Fruit fly (Drosophila melanogaster) whole organism, embryonic: ENCODE data around the gene Glys.

Source experiments
- Abd-B ChIP-seq: fragments of 200-800 bp; sonication (Bioruptor generic); optimal IDR thresholded peaks from 2 replicates; lab custom pipeline; 2018; ENCODE audit warnings: missing biosample characterization, mild to moderate bottlenecking, missing genetic modification characterization, moderate library complexity
- Ada2b ChIP-seq: fragments of 200-800 bp; sonication (Bioruptor generic); IDR thresholded peaks from 2 replicates; pipeline ENCODE4 v1.3.6; 2022; ENCODE audit warnings: missing biosample characterization, missing genetic modification characterization
- Asciz ChIP-seq: fragments of 200-800 bp; sonication (Bioruptor generic); optimal IDR thresholded peaks from 2 replicates; lab custom pipeline; 2017; ENCODE audit warnings: missing biosample characterization, mild to moderate bottlenecking, missing genetic modification characterization, missing genetic modification reagents
- C15 ChIP-seq: fragments of 200-800 bp; sonication (Bioruptor generic); IDR thresholded peaks from 3 replicates; pipeline ENCODE4 v1.3.6; 2022; ENCODE audit warnings: missing biosample characterization, missing genetic modification characterization
- CG1024 ChIP-seq: fragments of 200-800 bp; sonication (Bioruptor generic); IDR thresholded peaks from 2 replicates; pipeline ENCODE4 v1.3.6; 2022; ENCODE audit warnings: missing biosample characterization, missing genetic modification characterization
- CG10543 ChIP-seq: fragments of 200-800 bp; sonication (Bioruptor generic); optimal IDR thresholded peaks from 3 replicates; lab custom pipeline; 2017; ENCODE audit warnings: missing biosample characterization, mild to moderate bottlenecking, missing genetic modification characterization, moderate library complexity
- CG11398 ChIP-seq: fragments of 200-800 bp; sonication (Bioruptor generic); optimal IDR thresholded peaks from 2 replicates; lab custom pipeline; 2016; ENCODE audit warnings: missing biosample characterization, missing genetic modification characterization
- CG12744 ChIP-seq: fragments of 200-800 bp; sonication (Bioruptor generic); optimal IDR thresholded peaks from 2 replicates; lab custom pipeline; 2016; ENCODE audit warnings: missing biosample characterization, missing genetic modification characterization
- CG13624 ChIP-seq: fragments of 200-800 bp; sonication (Bioruptor generic); optimal IDR thresholded peaks from 2 replicates; lab custom pipeline; 2016; ENCODE audit warnings: missing biosample characterization, missing genetic modification characterization
- CG16815 ChIP-seq: fragments of 200-800 bp; sonication (Bioruptor generic); optimal IDR thresholded peaks from 3 replicates; lab custom pipeline; 2017; ENCODE audit warnings: missing biosample characterization, mild to moderate bottlenecking, missing genetic modification characterization
- CG30020 ChIP-seq: fragments of 200-800 bp; optimal IDR thresholded peaks from 2 replicates; lab custom pipeline; 2019; ENCODE audit warnings: missing biosample characterization, mild to moderate bottlenecking, missing genetic modification characterization, moderate library complexity
- CG4328 ChIP-seq: fragments of 200-800 bp; sonication (Bioruptor generic); optimal IDR thresholded peaks from 3 replicates; lab custom pipeline; 2017; ENCODE audit warnings: missing biosample characterization, missing genetic modification reagents, missing genetic modification characterization
- CG6175 ChIP-seq: fragments of 200-800 bp; sonication (Bioruptor generic); IDR thresholded peaks from 3 replicates; pipeline ENCODE4 v1.3.6; 2022; ENCODE audit warnings: missing biosample characterization, missing genetic modification characterization
- CG6254 ChIP-seq: fragments of 200-800 bp; sonication (Bioruptor generic); optimal IDR thresholded peaks from 3 replicates; lab custom pipeline; 2017; ENCODE audit warnings: mild to moderate bottlenecking, missing biosample characterization, missing genetic modification reagents, missing genetic modification characterization
- CG6272 ChIP-seq: fragments of 200-800 bp; sonication (Bioruptor generic); IDR thresholded peaks from 2 replicates; pipeline ENCODE4 v1.3.6; 2022; ENCODE audit warnings: missing biosample characterization, missing genetic modification characterization
- CG6791 ChIP-seq: fragments of 200-800 bp; sonication (Bioruptor generic); IDR thresholded peaks from 3 replicates; pipeline ENCODE4 v1.3.6; 2022; ENCODE audit warnings: missing biosample characterization, missing genetic modification characterization; ENCODE audit not compliant: partially characterized antibody
- CG7987 ChIP-seq: fragments of 200-800 bp; sonication (Bioruptor generic); optimal IDR thresholded peaks from 2 replicates; lab custom pipeline; 2018; ENCODE audit warnings: missing biosample characterization, mild to moderate bottlenecking, missing genetic modification characterization, moderate library complexity
- Doc3 ChIP-seq: fragments of 200-800 bp; sonication (Bioruptor generic); IDR thresholded peaks from 3 replicates; pipeline ENCODE4 v1.3.6; 2022; ENCODE audit warnings: missing biosample characterization, missing genetic modification characterization; ENCODE audit not compliant: partially characterized antibody
- Drgx ChIP-seq: fragments of 200-800 bp; sonication (Bioruptor generic); IDR thresholded peaks from 2 replicates; pipeline ENCODE4 v1.3.6; 2022; ENCODE audit warnings: missing biosample characterization, missing genetic modification characterization
- Fer1 ChIP-seq: fragments of 200-800 bp; sonication (Bioruptor generic); optimal IDR thresholded peaks from 2 replicates; lab custom pipeline; 2017; ENCODE audit warnings: missing biosample characterization, mild to moderate bottlenecking, missing genetic modification characterization
- HLH3B ChIP-seq: fragments of 200-800 bp; sonication (Bioruptor generic); IDR thresholded peaks from 2 replicates; pipeline ENCODE4 v1.3.6; 2022; ENCODE audit warnings: missing biosample characterization, missing genetic modification characterization
- Lhr ChIP-seq: fragments of 200-800 bp; sonication (Bioruptor generic); optimal IDR thresholded peaks from 3 replicates; lab custom pipeline; 2017; ENCODE audit warnings: mild to moderate bottlenecking, missing biosample characterization, missing genetic modification reagents, missing genetic modification characterization
- Mes4 ChIP-seq: fragments of 200-800 bp; sonication (Bioruptor generic); optimal IDR thresholded peaks from 2 replicates; lab custom pipeline; 2016; ENCODE audit warnings: missing biosample characterization, missing genetic modification characterization
- Mrtf ChIP-seq: fragments of 200-800 bp; sonication (Bioruptor generic); IDR thresholded peaks from 3 replicates; pipeline ENCODE4 v1.3.6; 2022; ENCODE audit warnings: missing biosample characterization, missing genetic modification characterization
- NC2α ChIP-seq: fragments of 200-800 bp; sonication (Bioruptor generic); optimal IDR thresholded peaks from 2 replicates; lab custom pipeline; 2016; ENCODE audit warnings: missing biosample characterization, missing genetic modification characterization
- PHDP ChIP-seq: fragments of 200-800 bp; sonication (Bioruptor generic); optimal IDR thresholded peaks from 3 replicates; lab custom pipeline; 2018; ENCODE audit warnings: missing biosample characterization, mild to moderate bottlenecking, missing genetic modification characterization, moderate library complexity
- ab ChIP-seq: fragments of 200-800 bp; sonication (Bioruptor generic); optimal IDR thresholded peaks from 2 replicates; lab custom pipeline; 2016; ENCODE audit warnings: missing biosample characterization, missing genetic modification characterization
- bcd ChIP-seq: fragments of 200-800 bp; sonication (Bioruptor generic); optimal IDR thresholded peaks from 2 replicates; lab custom pipeline; 2017; ENCODE audit warnings: missing biosample characterization, mild to moderate bottlenecking, missing genetic modification characterization
- chn ChIP-seq: fragments of 200-800 bp; sonication (Bioruptor generic); optimal IDR thresholded peaks from 2 replicates; lab custom pipeline; 2016; ENCODE audit warnings: missing biosample characterization, missing genetic modification characterization
- ci ChIP-seq: fragments of 200-800 bp; sonication (Bioruptor generic); IDR thresholded peaks from 3 replicates; pipeline ENCODE4 v1.3.6; 2022; ENCODE audit warnings: missing biosample characterization, missing genetic modification characterization
- da ChIP-seq: fragments of 200-800 bp; sonication (Bioruptor generic); optimal IDR thresholded peaks from 2 replicates; lab custom pipeline; 2016; ENCODE audit warnings: missing biosample characterization, missing genetic modification characterization
- dmrt99B ChIP-seq: fragments of 200-800 bp; sonication (Bioruptor generic); optimal IDR thresholded peaks from 2 replicates; lab custom pipeline; 2018; ENCODE audit warnings: missing biosample characterization, mild to moderate bottlenecking, missing genetic modification characterization, moderate library complexity
- ewg ChIP-seq: fragments of 200-800 bp; sonication (Bioruptor generic); optimal IDR thresholded peaks from 3 replicates; lab custom pipeline; 2017; ENCODE audit warnings: mild to moderate bottlenecking, missing biosample characterization, missing genetic modification reagents, missing genetic modification characterization
- gcm ChIP-seq: fragments of 200-800 bp; sonication (Bioruptor generic); optimal IDR thresholded peaks from 2 replicates; lab custom pipeline; 2019; ENCODE audit warnings: missing biosample characterization, mild to moderate bottlenecking, missing genetic modification characterization, moderate library complexity
- h ChIP-seq: fragments of >200 bp; optimal IDR thresholded peaks from 2 replicates; lab custom pipeline; 2017
- hbn ChIP-seq: fragments of 200-800 bp; sonication (Bioruptor generic); IDR thresholded peaks from 2 replicates; pipeline ENCODE4 v1.3.6; 2022; ENCODE audit warnings: missing biosample characterization, missing genetic modification characterization; ENCODE audit not compliant: partially characterized antibody
- inv ChIP-seq: fragments of 200-800 bp; sonication (Bioruptor generic); IDR thresholded peaks from 2 replicates; pipeline ENCODE4 v1.3.6; 2022; ENCODE audit warnings: missing biosample characterization, missing genetic modification characterization; ENCODE audit not compliant: partially characterized antibody
- nom ChIP-seq: fragments of 200-800 bp; sonication (Bioruptor generic); optimal IDR thresholded peaks from 2 replicates; lab custom pipeline; 2017; ENCODE audit warnings: missing biosample characterization, missing genetic modification characterization, mild to moderate bottlenecking, moderate library complexity, missing genetic modification reagents
- otp ChIP-seq: fragments of 200-800 bp; sonication (Bioruptor generic); IDR thresholded peaks from 3 replicates; pipeline ENCODE4, ENCODE4 v1.3.6; 2022; ENCODE audit warnings: missing biosample characterization, missing genetic modification characterization
- pb ChIP-seq: fragments of 200-800 bp; sonication (Bioruptor generic); optimal IDR thresholded peaks from 3 replicates; lab custom pipeline; 2016; ENCODE audit warnings: missing biosample characterization, missing genetic modification characterization
- peb ChIP-seq: fragments of 200-800 bp; sonication (Bioruptor generic); IDR thresholded peaks from 2 replicates; pipeline ENCODE4 v1.3.6; 2022; ENCODE audit warnings: missing biosample characterization, missing genetic modification characterization
- salm ChIP-seq: fragments of 200-800 bp; sonication (Bioruptor generic); optimal IDR thresholded peaks from 2 replicates; lab custom pipeline; 2018; ENCODE audit warnings: missing biosample characterization, mild to moderate bottlenecking, missing genetic modification characterization
- scrt ChIP-seq: fragments of 200-800 bp; sonication (Bioruptor generic); optimal IDR thresholded peaks from 2 replicates; lab custom pipeline; 2018; ENCODE audit warnings: missing biosample characterization, mild to moderate bottlenecking, missing genetic modification characterization, moderate library complexity
- sim ChIP-seq: fragments of 200-800 bp; sonication (Bioruptor generic); IDR thresholded peaks from 2 replicates; pipeline ENCODE4 v1.3.6; 2022; ENCODE audit warnings: missing biosample characterization, missing genetic modification characterization
- slp2 ChIP-seq: fragments of 200-800 bp; sonication (Bioruptor generic); optimal IDR thresholded peaks from 2 replicates; lab custom pipeline; 2016; ENCODE audit warnings: missing biosample characterization, missing genetic modification characterization
- stwl ChIP-seq: fragments of 200-800 bp; sonication (Bioruptor generic); optimal IDR thresholded peaks from 3 replicates; lab custom pipeline; 2018; ENCODE audit warnings: missing biosample characterization, mild to moderate bottlenecking, missing genetic modification characterization, moderate library complexity
- trem ChIP-seq: fragments of 200-800 bp; optimal IDR thresholded peaks from 3 replicates; lab custom pipeline; 2019; ENCODE audit warnings: missing biosample characterization, mild to moderate bottlenecking, missing genetic modification characterization, moderate library complexity
- tup ChIP-seq: fragments of 200-800 bp; sonication (Bioruptor generic); optimal IDR thresholded peaks from 2 replicates; lab custom pipeline; 2016; ENCODE audit warnings: missing biosample characterization, mild to moderate bottlenecking, missing genetic modification characterization, moderate library complexity
- wdn ChIP-seq: fragments of 200-800 bp; sonication (Bioruptor generic); IDR thresholded peaks from 2 replicates; pipeline ENCODE4 v1.3.6; 2022; ENCODE audit warnings: missing biosample characterization, missing genetic modification characterization
- z ChIP-seq: fragments of 200-800 bp; sonication (Bioruptor generic); IDR thresholded peaks from 3 replicates; pipeline ENCODE4 v1.3.6; 2022; ENCODE audit warnings: missing biosample characterization, missing genetic modification characterization

The Glys gene

DNA sequence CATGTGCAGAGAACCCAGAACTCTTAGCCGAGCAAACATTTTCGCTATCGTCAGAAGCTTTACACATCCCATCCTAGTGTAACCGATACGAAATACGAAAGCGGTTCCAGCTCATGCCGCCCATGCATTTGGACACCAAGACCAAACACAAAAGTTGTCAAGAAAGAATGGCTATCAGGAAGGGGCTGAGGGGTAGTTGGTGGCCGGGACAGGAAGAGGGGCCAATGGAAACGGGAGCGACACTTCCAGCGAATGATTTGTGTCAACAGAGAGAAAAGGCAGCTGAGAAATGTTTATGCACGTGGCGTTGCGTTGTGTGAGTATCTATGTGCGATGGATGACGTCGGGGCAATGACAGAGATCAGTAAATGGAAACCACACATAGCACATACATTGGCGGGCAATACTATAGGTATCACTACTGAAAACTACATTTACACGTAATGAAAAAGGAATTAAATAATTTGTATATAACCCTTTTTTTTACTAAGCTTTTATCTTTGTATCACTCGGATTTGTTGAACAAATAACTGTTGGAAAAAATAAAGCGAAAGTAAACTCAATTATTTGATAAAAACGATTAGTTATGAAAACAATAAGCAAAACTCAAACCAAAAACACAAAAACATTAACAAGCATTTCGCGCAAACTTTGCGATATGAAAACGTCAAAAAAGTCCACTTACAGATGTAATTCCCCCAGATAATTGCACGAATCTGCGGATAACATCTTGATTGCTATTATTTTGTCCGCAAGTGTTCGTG lies 32.7 kb downstream of the Glys start (continued):
- TF ChIP-seq dmrt99B (tag; lab: Kevin White, UChicago) (peak; percentile 76), da (no peak), CG16815 (peak; percentile 7), sim (GFP tag; lab: Robert Waterston, UW) (0 out of 2 replicates have a peak, but pooled peaks have one; percentile 3), slp2 (GFP tag; lab: Kevin White, UChicago) (no peak), PHDP (tag; lab: Kevin White, UChicago) (peak; percentile 14), CG6791 (GFP tag; lab: Robert Waterston, UW) (no peak), stwl (tag; lab: Kevin White, UChicago) (no peak), CG30020 (no peak), otp (GFP tag; lab: Robert Waterston, UW) (no peak), ci (no peak), CG12744 (GFP tag; lab: Kevin White, UChicago) (no peak), scrt (GFP tag; lab: Kevin White, UChicago) (no peak), CG7987 (GFP tag; lab: Kevin White, UChicago) (no peak), hbn (GFP tag; lab: Robert Waterston, UW) (no peak), CG1024 (GFP tag; lab: Robert Waterston, UW) (no peak), Fer1 (no peak), Drgx (GFP tag; lab: Robert Waterston, UW) (no peak), Mrtf (GFP tag; lab: Robert Waterston, UW) (no peak), CG6175 (GFP tag; lab: Robert Waterston, UW) (no peak), Mes4 (GFP tag; lab: Kevin White, UChicago) (no peak), z (GFP tag; lab: Robert Waterston, UW) (no peak), pb (GFP tag; lab: Kevin White, UChicago) (no peak), NC2α (GFP tag; lab: Kevin White, UChicago) (no peak), Asciz (GFP tag; lab: Kevin White, UChicago) (peak; percentile 79), Lhr (GFP tag; lab: Kevin White, UChicago) (no peak), CG10543 (GFP tag; lab: Kevin White, UChicago) (no peak), C15 (GFP tag; lab: Robert Waterston, UW) (no peak), ewg (GFP tag; lab: Kevin White, UChicago) (peak; percentile 29), trem (tag; lab: Kevin White, UChicago) (peak; percentile 3), wdn (no peak), CG4328 (GFP tag; lab: Kevin White, UChicago) (no peak), Abd-B (no peak), CG13624 (no peak), inv (no peak), peb (no peak), bcd (peak; percentile 43), salm (tag; lab: Kevin White, UChicago) (no peak), ab (no peak), nom (GFP tag; lab: Kevin White, UChicago) (peak; percentile 20), Ada2b (GFP tag; lab: Robert Waterston, UW) (no peak), CG6254 (GFP tag; lab: Kevin White, UChicago) (peak; percentile 48), gcm (no peak), chn (GFP tag; lab: Kevin White, UChicago) (no peak), CG11398 (GFP tag; lab: Kevin White, UChicago) (no peak), Doc3 (no peak), HLH3B (no peak), CG6272 (GFP tag; lab: Robert Waterston, UW) (no peak), tup (GFP tag; lab: Kevin White, UChicago) (no peak), h (lab: Kevin White, UChicago) (no peak)
